Worm (Caenorhabditis elegans): ENCODE measurements around the gene chil-7.

DNA sequence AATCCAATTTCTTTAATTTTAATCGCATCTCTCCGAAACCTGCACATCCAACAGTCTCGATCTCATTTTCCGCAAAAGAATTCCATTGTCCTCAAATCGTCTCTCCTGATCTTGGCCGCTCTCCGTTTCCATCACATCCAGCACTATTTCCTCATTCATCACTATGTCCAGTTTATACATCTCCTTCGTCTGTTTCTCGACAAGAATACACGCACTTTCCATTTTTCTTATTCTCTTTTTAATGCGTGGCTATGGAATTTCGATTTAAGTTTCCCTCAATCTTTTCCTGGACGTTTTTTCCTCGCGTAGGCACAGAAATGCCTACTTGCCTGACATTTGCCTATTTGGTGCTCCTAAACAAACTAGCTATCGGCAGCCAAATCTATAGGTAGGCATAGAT, 8.8 kb upstream of the chil-7 start:
- TF ChIP-seq ama-1 (optimal IDR thresholded peaks at IDR 0.05) (no peak), tra-4 (tag; optimal IDR thresholded peaks at IDR 0.05) (no peak), hnd-1 (tag; optimal IDR thresholded peaks at IDR 0.05) (no peak), hmbx-1 (tag; optimal IDR thresholded peaks at IDR 0.05) (no peak), tbx-11 (GFP tag; IDR thresholded peaks at IDR 0.05) (no peak), ceh-36 (tag; optimal IDR thresholded peaks at IDR 0.05) (no peak), ets-7 (tag; optimal IDR thresholded peaks at IDR 0.05) (no peak), pes-1 (GFP tag; IDR thresholded peaks at IDR 0.05) (no peak), ceh-13 (GFP tag; optimal IDR thresholded peaks at IDR 0.05) (no peak), sea-1 (GFP tag; conservative IDR thresholded peaks at IDR 0.05) (no peak), B0310.2 (tag; optimal IDR thresholded peaks at IDR 0.05) (no peak), scrt-1 (GFP tag; IDR thresholded peaks at IDR 0.05) (no peak), F13C5.2 (tag; optimal IDR thresholded peaks at IDR 0.05) (no peak), flt-1 (GFP tag; IDR thresholded peaks at IDR 0.05) (no peak)

Data from whole organism, early embryonic.